Fruit fly (Drosophila melanogaster) whole organism, embryonic: ENCODE results near the gene alphaTub84B.

Experiments used
- Atf3 ChIP-seq: fragments of 200-800 bp; sonication (Bioruptor generic); optimal IDR thresholded peaks from 3 replicates; lab custom pipeline; 2016; ENCODE audit warnings: missing biosample characterization, missing genetic modification characterization
- C15 ChIP-seq: fragments of 200-800 bp; sonication (Bioruptor generic); IDR thresholded peaks from 3 replicates; pipeline ENCODE4 v1.3.6; 2022; ENCODE audit warnings: missing biosample characterization, missing genetic modification characterization
- CG10959 ChIP-seq: fragments of 200-800 bp; sonication (Bioruptor generic); IDR thresholded peaks from 2 replicates; pipeline ENCODE4 v1.3.6; 2022; ENCODE audit warnings: missing biosample characterization, missing genetic modification characterization
- CG11085 ChIP-seq: fragments of 200-800 bp; sonication (Bioruptor generic); IDR thresholded peaks from 2 replicates; pipeline ENCODE4 v1.3.6; 2022; ENCODE audit warnings: missing biosample characterization, missing genetic modification characterization
- CG13775 ChIP-seq: fragments of 200-800 bp; sonication (Bioruptor generic); optimal IDR thresholded peaks from 3 replicates; lab custom pipeline; 2017; ENCODE audit warnings: missing biosample characterization, mild to moderate bottlenecking, missing genetic modification characterization
- CG15011 ChIP-seq: fragments of 200-800 bp; sonication (Bioruptor generic); optimal IDR thresholded peaks from 3 replicates; lab custom pipeline; 2018; ENCODE audit warnings: missing biosample characterization, mild to moderate bottlenecking, missing genetic modification characterization
- CG15073 ChIP-seq: fragments of 200-800 bp; sonication (Bioruptor generic); optimal IDR thresholded peaks from 2 replicates; lab custom pipeline; 2016; ENCODE audit warnings: missing biosample characterization, missing genetic modification characterization
- CG16863 ChIP-seq: fragments of 200-800 bp; sonication (Bioruptor generic); optimal IDR thresholded peaks from 3 replicates; lab custom pipeline; 2016; ENCODE audit warnings: missing biosample characterization, missing genetic modification characterization
- CG17186 ChIP-seq: fragments of 200-800 bp; sonication (Bioruptor generic); optimal IDR thresholded peaks from 3 replicates; lab custom pipeline; 2017; ENCODE audit warnings: missing biosample characterization, missing genetic modification reagents, missing genetic modification characterization
- CG18764 ChIP-seq: fragments of 200-800 bp; sonication (Bioruptor generic); optimal IDR thresholded peaks from 3 replicates; lab custom pipeline; 2016; ENCODE audit warnings: missing biosample characterization, missing genetic modification characterization
- CG2199 ChIP-seq: fragments of 200-800 bp; sonication (Bioruptor generic); IDR thresholded peaks from 3 replicates; pipeline ENCODE4 v1.3.6; 2022; ENCODE audit warnings: missing biosample characterization, missing genetic modification characterization
- CG2712 ChIP-seq: fragments of 200-800 bp; optimal IDR thresholded peaks from 3 replicates; lab custom pipeline; 2019; ENCODE audit warnings: missing biosample characterization, mild to moderate bottlenecking, missing genetic modification characterization, moderate library complexity
- CG32767 ChIP-seq: fragments of 200-800 bp; sonication (Bioruptor generic); IDR thresholded peaks from 2 replicates; pipeline ENCODE4 v1.3.6; 2022; ENCODE audit warnings: missing biosample characterization, missing genetic modification characterization
- CG3407 ChIP-seq: fragments of 200-800 bp; sonication (Bioruptor generic); optimal IDR thresholded peaks from 2 replicates; lab custom pipeline; 2018; ENCODE audit warnings: missing biosample characterization, mild to moderate bottlenecking, missing genetic modification characterization
- CG6654 ChIP-seq: fragments of 200-800 bp; sonication (Bioruptor generic); optimal IDR thresholded peaks from 2 replicates; lab custom pipeline; 2017; ENCODE audit warnings: missing biosample characterization, mild to moderate bottlenecking, missing genetic modification characterization
- CG7745 ChIP-seq: fragments of 200-800 bp; sonication (Bioruptor generic); optimal IDR thresholded peaks from 2 replicates; lab custom pipeline; 2018; ENCODE audit warnings: missing biosample characterization, mild to moderate bottlenecking, missing genetic modification characterization, moderate library complexity
- CG8924 ChIP-seq: fragments of 200-800 bp; optimal IDR thresholded peaks from 3 replicates; lab custom pipeline; 2019; ENCODE audit warnings: missing biosample characterization, mild to moderate bottlenecking, missing genetic modification characterization, moderate library complexity
- CHES-1-like ChIP-seq: fragments of 200-800 bp; sonication (Bioruptor generic); optimal IDR thresholded peaks from 2 replicates; lab custom pipeline; 2016; ENCODE audit warnings: missing biosample characterization, missing genetic modification characterization
- Dfd ChIP-seq, 2 experiments: fragments of >200 bp; optimal IDR thresholded peaks; 2 replicates each; lab custom pipeline; 2017; ENCODE audit warnings: missing biosample characterization in 2 of 2, missing genetic modification characterization in 2 of 2
- ERR ChIP-seq: fragments of 200-800 bp; sonication (Bioruptor generic); optimal IDR thresholded peaks from 2 replicates; lab custom pipeline; 2016; ENCODE audit warnings: missing biosample characterization, missing genetic modification characterization
- Fer1 ChIP-seq: fragments of 200-800 bp; sonication (Bioruptor generic); optimal IDR thresholded peaks from 2 replicates; lab custom pipeline; 2017; ENCODE audit warnings: missing biosample characterization, mild to moderate bottlenecking, missing genetic modification characterization
- HHEX ChIP-seq: fragments of 200-800 bp; sonication (Bioruptor generic); optimal IDR thresholded peaks from 3 replicates; lab custom pipeline; 2017; ENCODE audit warnings: missing biosample characterization, mild to moderate bottlenecking, missing genetic modification characterization, missing genetic modification reagents
- HLH4C ChIP-seq: fragments of 200-800 bp; sonication (Bioruptor generic); IDR thresholded peaks from 3 replicates; pipeline ENCODE4 v1.3.6; 2022; ENCODE audit warnings: missing biosample characterization, missing genetic modification characterization; ENCODE audit not compliant: partially characterized antibody
- Hey ChIP-seq: fragments of 200-800 bp; sonication (Bioruptor generic); optimal IDR thresholded peaks from 3 replicates; lab custom pipeline; 2018; ENCODE audit warnings: missing biosample characterization, mild to moderate bottlenecking, missing genetic modification characterization
- Hmx ChIP-seq: fragments of 200-800 bp; sonication (Bioruptor generic); optimal IDR thresholded peaks from 2 replicates; lab custom pipeline; 2016; ENCODE audit warnings: missing biosample characterization, missing genetic modification characterization
- Lhr ChIP-seq: fragments of 200-800 bp; sonication (Bioruptor generic); optimal IDR thresholded peaks from 3 replicates; lab custom pipeline; 2017; ENCODE audit warnings: mild to moderate bottlenecking, missing biosample characterization, missing genetic modification reagents, missing genetic modification characterization
- Lpt ChIP-seq: fragments of >200 bp; optimal IDR thresholded peaks from 2 replicates; lab custom pipeline; 2018; ENCODE audit warnings: missing biosample characterization, missing genetic modification characterization
- PHDP ChIP-seq: fragments of 200-800 bp; sonication (Bioruptor generic); optimal IDR thresholded peaks from 3 replicates; lab custom pipeline; 2018; ENCODE audit warnings: missing biosample characterization, mild to moderate bottlenecking, missing genetic modification characterization, moderate library complexity
- ab ChIP-seq: fragments of 200-800 bp; sonication (Bioruptor generic); optimal IDR thresholded peaks from 2 replicates; lab custom pipeline; 2016; ENCODE audit warnings: missing biosample characterization, missing genetic modification characterization
- ash1 ChIP-seq: fragments of 200-800 bp; sonication (Bioruptor generic); optimal IDR thresholded peaks from 2 replicates; lab custom pipeline; 2018; ENCODE audit warnings: missing biosample characterization, mild to moderate bottlenecking, missing genetic modification characterization
- bab2 ChIP-seq: fragments of 200-800 bp; sonication (Bioruptor generic); optimal IDR thresholded peaks from 2 replicates; lab custom pipeline; 2016; ENCODE audit warnings: missing biosample characterization, missing genetic modification characterization
- bbx ChIP-seq: fragments of 200-800 bp; sonication (Bioruptor generic); IDR thresholded peaks from 2 replicates; pipeline ENCODE4 v1.3.6; 2022; ENCODE audit warnings: missing biosample characterization, missing genetic modification characterization; ENCODE audit not compliant: partially characterized antibody
- cato ChIP-seq: fragments of 200-800 bp; sonication (Bioruptor generic); optimal IDR thresholded peaks from 2 replicates; lab custom pipeline; 2016; ENCODE audit warnings: missing biosample characterization, missing genetic modification characterization, borderline replicate concordance
- disco-r ChIP-seq: fragments of 200-800 bp; sonication (Bioruptor generic); optimal IDR thresholded peaks from 2 replicates; lab custom pipeline; 2016; ENCODE audit warnings: missing biosample characterization, missing genetic modification characterization
- dpn ChIP-seq, 2 experiments: fragments of 200-800 bp; sonication (Bioruptor generic); optimal IDR thresholded peaks; 3 replicates each; lab custom pipeline; 2016; ENCODE audit warnings: missing biosample characterization in 2 of 2, missing genetic modification characterization in 2 of 2
- ems ChIP-seq: fragments of 200-800 bp; sonication (Bioruptor generic); optimal IDR thresholded peaks from 3 replicates; lab custom pipeline; 2016; ENCODE audit warnings: missing biosample characterization, missing genetic modification characterization
- ftz-f1 ChIP-seq: fragments of 200-800 bp; sonication (Bioruptor generic); optimal IDR thresholded peaks from 2 replicates; lab custom pipeline; 2016; ENCODE audit warnings: missing biosample characterization, missing genetic modification characterization
- jumu ChIP-seq: fragments of 200-800 bp; sonication (Bioruptor generic); optimal IDR thresholded peaks from 3 replicates; lab custom pipeline; 2016; ENCODE audit warnings: missing biosample characterization, missing genetic modification characterization
- ken ChIP-seq: fragments of 200-800 bp; sonication (Bioruptor generic); IDR thresholded peaks from 3 replicates; pipeline ENCODE4 v1.3.6; 2022; ENCODE audit warnings: missing biosample characterization, missing genetic modification characterization
- mirr ChIP-seq: fragments of 200-800 bp; sonication (Bioruptor generic); optimal IDR thresholded peaks from 3 replicates; lab custom pipeline; 2018; ENCODE audit warnings: missing biosample characterization, mild to moderate bottlenecking, missing genetic modification characterization
- nerfin-2 ChIP-seq: fragments of 200-800 bp; sonication (Bioruptor generic); IDR thresholded peaks from 2 replicates; pipeline ENCODE4 v1.3.6; 2022; ENCODE audit warnings: missing biosample characterization, missing genetic modification characterization; ENCODE audit not compliant: partially characterized antibody
- onecut ChIP-seq: fragments of 200-800 bp; sonication (Bioruptor generic); IDR thresholded peaks from 2 replicates; pipeline ENCODE4 v1.3.6; 2022; ENCODE audit warnings: missing biosample characterization, missing genetic modification characterization
- pita ChIP-seq: fragments of 200-800 bp; sonication (Bioruptor generic); optimal IDR thresholded peaks from 2 replicates; lab custom pipeline; 2017; ENCODE audit warnings: missing biosample characterization, mild to moderate bottlenecking, missing genetic modification characterization
- salm ChIP-seq: fragments of 200-800 bp; sonication (Bioruptor generic); optimal IDR thresholded peaks from 2 replicates; lab custom pipeline; 2018; ENCODE audit warnings: missing biosample characterization, mild to moderate bottlenecking, missing genetic modification characterization
- shn ChIP-seq: fragments of 200-800 bp; sonication (Bioruptor generic); optimal IDR thresholded peaks from 3 replicates; lab custom pipeline; 2016; ENCODE audit warnings: missing biosample characterization, missing genetic modification characterization
- sob ChIP-seq: fragments of 200-800 bp; sonication (Bioruptor generic); IDR thresholded peaks from 2 replicates; pipeline ENCODE4 v1.3.6; 2022; ENCODE audit warnings: missing biosample characterization, missing genetic modification characterization
- sug ChIP-seq: fragments of 200-800 bp; optimal IDR thresholded peaks from 2 replicates; lab custom pipeline; 2019; ENCODE audit warnings: missing biosample characterization, mild to moderate bottlenecking, missing genetic modification characterization, moderate library complexity
- tin ChIP-seq: fragments of 200-800 bp; sonication (Bioruptor generic); optimal IDR thresholded peaks from 3 replicates; lab custom pipeline; 2016; ENCODE audit warnings: missing biosample characterization, missing genetic modification characterization
- tna ChIP-seq: fragments of 200-800 bp; sonication (Bioruptor generic); IDR thresholded peaks from 2 replicates; pipeline ENCODE4 v1.3.6; 2022; ENCODE audit warnings: missing biosample characterization, missing genetic modification characterization; ENCODE audit not compliant: partially characterized antibody
- trem ChIP-seq: fragments of 200-800 bp; optimal IDR thresholded peaks from 3 replicates; lab custom pipeline; 2019; ENCODE audit warnings: missing biosample characterization, mild to moderate bottlenecking, missing genetic modification characterization, moderate library complexity
- tup ChIP-seq: fragments of 200-800 bp; sonication (Bioruptor generic); optimal IDR thresholded peaks from 2 replicates; lab custom pipeline; 2016; ENCODE audit warnings: missing biosample characterization, mild to moderate bottlenecking, missing genetic modification characterization, moderate library complexity

alphaTub84B gene

DNA sequence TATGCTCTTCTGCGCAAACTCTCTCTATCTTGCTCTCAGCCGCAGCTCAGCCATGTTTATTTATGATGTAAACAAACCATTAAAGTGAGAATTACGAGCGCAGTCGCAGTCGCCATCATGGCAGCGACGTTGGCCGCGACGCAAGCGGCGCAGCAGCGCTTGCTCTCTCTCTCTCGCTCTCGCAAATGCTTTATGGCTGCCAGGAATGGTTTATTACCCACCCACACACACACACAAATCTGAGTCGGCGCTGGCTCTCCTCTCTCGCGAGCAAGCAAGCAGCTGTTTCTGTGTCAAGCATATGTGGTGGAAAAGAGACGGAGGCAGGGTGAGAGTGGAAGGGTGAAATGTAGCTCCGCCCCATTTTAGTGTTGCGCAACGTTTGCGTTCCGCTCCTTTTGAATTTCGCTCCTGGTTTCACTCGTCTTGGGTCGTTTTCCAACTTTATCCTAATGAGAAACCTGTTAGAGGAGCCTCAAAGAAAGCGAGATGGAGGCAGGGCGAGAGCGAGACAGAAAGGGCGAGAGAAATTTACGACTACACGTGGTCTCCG is 49.1 kb upstream of the alphaTub84B start (continued):
- TF ChIP-seq CG13775 (GFP tag; lab: Kevin White, UChicago) (peak; percentile 11), pita (GFP tag; lab: Kevin White, UChicago) (no peak), sug (tag; lab: Kevin White, UChicago) (no peak), cato (GFP tag; lab: Kevin White, UChicago) (no peak), mirr (GFP tag; lab: Kevin White, UChicago) (peak; percentile 0), Lhr (GFP tag; lab: Kevin White, UChicago) (no peak), tna (GFP tag; lab: Robert Waterston, UW) (0 out of 2 replicates have a peak, but pooled peaks have one; percentile 22), CG16863 (GFP tag; lab: Kevin White, UChicago) (no peak), CG11085 (GFP tag; lab: Robert Waterston, UW) (no peak), ken (GFP tag; lab: Robert Waterston, UW) (no peak), CG2199 (GFP tag; lab: Robert Waterston, UW) (no peak), HHEX (peak; percentile 16), bab2 (GFP tag; lab: Kevin White, UChicago) (no peak), Hmx (GFP tag; lab: Kevin White, UChicago) (no peak), CG7745 (tag; lab: Kevin White, UChicago) (no peak), ftz-f1 (no peak), Hey (tag; lab: Kevin White, UChicago) (peak; percentile 13), ems (GFP tag; lab: Kevin White, UChicago) (no peak), bbx (GFP tag; lab: Robert Waterston, UW) (no peak; the same call in none of the 2 replicates), jumu (no peak), shn (GFP tag; lab: Kevin White, UChicago) (no peak), CG2712 (tag; lab: Kevin White, UChicago) (peak; percentile 14), nerfin-2 (GFP tag; lab: Robert Waterston, UW) (no peak), CG3407 (GFP tag; lab: Kevin White, UChicago) (no peak), CG15073 (no peak), Atf3 (no peak), tup (GFP tag; lab: Kevin White, UChicago) (no peak), CG10959 (no peak), dpn (GFP tag; optimal IDR thresholded peaks at IDR 0.05; lab: Kevin White, UChicago) (peak in 1 of 2 experiments; percentile 31), ab (GFP tag; lab: Kevin White, UChicago) (no peak), Lpt (no peak), sob (peak; percentile 30; the same call in 1 of the 2 replicates), CG15011 (GFP tag; lab: Kevin White, UChicago) (no peak), CG32767 (GFP tag; lab: Robert Waterston, UW) (0 out of 2 replicates have a peak, but pooled peaks have one; percentile 18), CHES-1-like (no peak), Dfd (GFP tag; optimal IDR thresholded peaks at IDR 0.05; lab: Kevin White, UChicago) (no peak), tin (peak; percentile 31), CG17186 (GFP tag; lab: Kevin White, UChicago) (no peak), disco-r (GFP tag; lab: Kevin White, UChicago) (no peak), HLH4C (peak; percentile 30; the same call in 1 of the 3 replicates), trem (tag; lab: Kevin White, UChicago) (peak; percentile 5), CG8924 (tag; lab: Kevin White, UChicago) (peak; percentile 47), ash1 (GFP tag; lab: Kevin White, UChicago) (no peak), onecut (GFP tag; lab: Robert Waterston, UW) (no peak), ERR (no peak), Fer1 (GFP tag; lab: Kevin White, UChicago) (no peak), C15 (no peak), CG6654 (no peak), salm (tag; lab: Kevin White, UChicago) (no peak), PHDP (tag; lab: Kevin White, UChicago) (no peak), CG18764 (GFP tag; lab: Kevin White, UChicago) (no peak)
